Worm (Caenorhabditis elegans): ENCODE measurements around the gene T13G4.7.

DNA sequence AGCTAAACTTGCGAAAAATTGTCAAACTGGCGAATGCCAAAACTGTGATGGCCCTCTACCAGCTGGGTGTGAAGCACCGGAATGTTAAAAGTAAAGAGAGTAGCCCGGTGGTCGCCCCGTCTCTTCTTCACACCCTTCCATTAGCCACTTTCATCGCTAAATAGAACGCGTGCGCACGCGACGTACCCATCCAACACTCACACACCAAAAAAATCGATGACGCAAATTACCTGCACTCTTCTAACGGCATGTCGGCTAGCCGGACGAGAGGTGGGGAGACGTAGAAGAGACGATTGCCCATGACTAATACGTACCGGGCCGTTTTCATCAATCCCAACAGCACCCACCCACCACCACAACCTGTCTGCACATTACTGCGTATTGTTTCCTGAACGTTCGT, 38.3 kb upstream of the T13G4.7 start:
- TF ChIP-seq let-607 (tag; optimal IDR thresholded peaks at IDR 0.05) (no peak), ceh-100 (GFP tag; IDR thresholded peaks at IDR 0.05) (no peak)

All from whole organism, young adult.